Worm (Caenorhabditis elegans) whole organism, early embryonic: ENCODE measurements around the gene delm-1.

Experiments used
- B0310.2 ChIP-seq: sonication (generic microtip); optimal IDR thresholded peaks from 2 replicates; lab custom pipeline; 2016; ENCODE audit warnings: mild to moderate bottlenecking, missing genetic modification characterization, missing compliant biosample characterization
- F13C5.2 ChIP-seq: sonication (generic microtip); optimal IDR thresholded peaks from 2 replicates; lab custom pipeline; 2017; ENCODE audit warnings: mild to moderate bottlenecking, missing genetic modification characterization, inconsistent platforms, missing compliant biosample characterization
- aly-1 ChIP-seq: sonication (generic microtip); optimal IDR thresholded peaks from 2 replicates; lab custom pipeline; 2016; ENCODE audit warnings: missing genetic modification characterization, missing compliant biosample characterization
- ama-1 ChIP-seq: fragments of 150-350 bp; optimal IDR thresholded peaks from 2 replicates; lab custom pipeline; 2014
- ceh-13 ChIP-seq: fragments of 200-800 bp; sonication (Bioruptor generic); optimal IDR thresholded peaks from 2 replicates; lab custom pipeline; 2018; ENCODE audit warnings: mild to moderate bottlenecking, missing genetic modification characterization, missing compliant biosample characterization
- ceh-36 ChIP-seq: sonication (generic microtip); optimal IDR thresholded peaks from 2 replicates; lab custom pipeline; 2016; ENCODE audit warnings: missing genetic modification characterization, inconsistent platforms, missing compliant biosample characterization
- ets-7 ChIP-seq: sonication (generic microtip); optimal IDR thresholded peaks from 2 replicates; lab custom pipeline; 2016; ENCODE audit warnings: missing genotype, missing genetic modification characterization, missing compliant biosample characterization
- flt-1 ChIP-seq: fragments of 200-800 bp; sonication (Bioruptor generic); IDR thresholded peaks from 2 replicates; pipeline ENCODE4 v1.3.6; 2022; ENCODE audit warnings: missing genetic modification characterization, missing compliant biosample characterization
- hmbx-1 ChIP-seq: sonication (generic microtip); optimal IDR thresholded peaks from 2 replicates; lab custom pipeline; 2016; ENCODE audit warnings: mild to moderate bottlenecking, missing genetic modification characterization, missing compliant biosample characterization
- hmg-4 ChIP-seq: fragments of 200-800 bp; sonication (Bioruptor generic); optimal IDR thresholded peaks from 2 replicates; lab custom pipeline; 2018; ENCODE audit warnings: mild to moderate bottlenecking, missing genetic modification characterization, missing compliant biosample characterization
- hnd-1 ChIP-seq: sonication (generic microtip); optimal IDR thresholded peaks from 2 replicates; lab custom pipeline; 2016; ENCODE audit warnings: missing genetic modification characterization, missing compliant biosample characterization
- pes-1 ChIP-seq: fragments of 200-800 bp; sonication (Bioruptor generic); IDR thresholded peaks from 2 replicates; pipeline ENCODE4 v1.3.6; 2022; ENCODE audit warnings: missing genetic modification reagents, missing genetic modification characterization, missing compliant biosample characterization
- scrt-1 ChIP-seq: fragments of 200-800 bp; sonication (Bioruptor generic); IDR thresholded peaks from 2 replicates; pipeline ENCODE4 v1.3.6; 2022; ENCODE audit warnings: missing genetic modification characterization, missing compliant biosample characterization
- sea-1 ChIP-seq: fragments of 200-800 bp; sonication (Bioruptor generic); conservative IDR thresholded peaks from 2 replicates; pipeline ENCODE4 v1.3.6; 2022; ENCODE audit warnings: missing genetic modification characterization, missing compliant biosample characterization
- tbx-11 ChIP-seq: fragments of 200-800 bp; sonication (Bioruptor generic); IDR thresholded peaks from 2 replicates; pipeline ENCODE4 v1.3.6; 2022; ENCODE audit warnings: missing genetic modification characterization, missing compliant biosample characterization
- tbx-37 ChIP-seq: fragments of 200-800 bp; sonication (Bioruptor generic); conservative IDR thresholded peaks from 2 replicates; pipeline ENCODE4 v1.3.6; 2022; ENCODE audit warnings: missing genetic modification reagents, missing genetic modification characterization, missing compliant biosample characterization
- tra-4 ChIP-seq: sonication (generic microtip); optimal IDR thresholded peaks from 2 replicates; lab custom pipeline; 2017; ENCODE audit warnings: missing genetic modification characterization, missing compliant biosample characterization

delm-1 gene

DNA sequence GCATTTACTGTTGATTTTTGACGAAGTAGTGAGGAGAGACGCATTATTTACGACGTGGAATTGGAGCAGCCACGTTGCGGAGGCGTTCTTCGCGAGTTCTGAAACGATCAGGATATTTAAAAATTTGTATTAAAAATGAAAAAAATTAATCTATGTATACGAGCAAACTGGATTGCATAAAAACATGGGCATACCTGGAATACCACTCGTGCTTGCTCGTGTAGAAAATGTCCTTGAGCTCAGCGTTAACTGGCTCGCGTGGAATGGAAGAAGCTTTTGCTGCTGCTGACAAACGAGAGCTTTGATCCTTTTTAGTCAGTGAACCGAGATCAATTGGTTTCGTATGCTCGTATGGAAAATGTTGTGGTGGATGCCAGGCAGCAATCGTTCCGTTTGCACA, 41.3 kb downstream of the delm-1 start, which contains the start of gene lpl-1:
Gene lpl-1 (minus strand): TSS at position 101 of the 400 bp plus-strand sequence.
- TF ChIP-seq ceh-13: no peak
- TF ChIP-seq tbx-37 (GFP tag; lab: Robert Waterston, UW): no peak
- no peak for TF ChIP-seq sea-1 (GFP tag; lab: Robert Waterston, UW)
- no peak for TF ChIP-seq ceh-36
- no peak for TF ChIP-seq F13C5.2 (tag; lab: Kevin White, UChicago)
- no peak for TF ChIP-seq flt-1 (GFP tag; lab: Robert Waterston, UW)
- no peak for TF ChIP-seq tbx-11 (GFP tag; lab: Robert Waterston, UW)
- TF ChIP-seq ets-7 (tag; lab: Kevin White, UChicago): no peak
- TF ChIP-seq tra-4: no peak
- no peak for TF ChIP-seq B0310.2 (tag; lab: Kevin White, UChicago)
- no peak for TF ChIP-seq pes-1 (GFP tag; lab: Robert Waterston, UW)
- TF ChIP-seq hnd-1 (tag; lab: Kevin White, UChicago): no peak
- no peak for TF ChIP-seq ama-1 (lab: Kevin White, UChicago)
- no peak for TF ChIP-seq scrt-1 (GFP tag; lab: Robert Waterston, UW)
- no peak for TF ChIP-seq aly-1 (tag; lab: Kevin White, UChicago)
- no peak for TF ChIP-seq hmg-4 (GFP tag; lab: Kevin White, UChicago)

- TF ChIP-seq hnd-1 (tag; lab: Kevin White, UChicago) (no peak), sea-1 (GFP tag; lab: Robert Waterston, UW) (no peak), hmbx-1 (tag; lab: Kevin White, UChicago) (no peak), pes-1 (GFP tag; lab: Robert Waterston, UW) (no peak), tbx-37 (GFP tag; lab: Robert Waterston, UW) (no peak), flt-1 (GFP tag; lab: Robert Waterston, UW) (no peak), ceh-13 (no peak)
Measured at ce11 chrIV:9092011-9092410, 43.3 kb downstream of the delm-1 start.

DNA sequence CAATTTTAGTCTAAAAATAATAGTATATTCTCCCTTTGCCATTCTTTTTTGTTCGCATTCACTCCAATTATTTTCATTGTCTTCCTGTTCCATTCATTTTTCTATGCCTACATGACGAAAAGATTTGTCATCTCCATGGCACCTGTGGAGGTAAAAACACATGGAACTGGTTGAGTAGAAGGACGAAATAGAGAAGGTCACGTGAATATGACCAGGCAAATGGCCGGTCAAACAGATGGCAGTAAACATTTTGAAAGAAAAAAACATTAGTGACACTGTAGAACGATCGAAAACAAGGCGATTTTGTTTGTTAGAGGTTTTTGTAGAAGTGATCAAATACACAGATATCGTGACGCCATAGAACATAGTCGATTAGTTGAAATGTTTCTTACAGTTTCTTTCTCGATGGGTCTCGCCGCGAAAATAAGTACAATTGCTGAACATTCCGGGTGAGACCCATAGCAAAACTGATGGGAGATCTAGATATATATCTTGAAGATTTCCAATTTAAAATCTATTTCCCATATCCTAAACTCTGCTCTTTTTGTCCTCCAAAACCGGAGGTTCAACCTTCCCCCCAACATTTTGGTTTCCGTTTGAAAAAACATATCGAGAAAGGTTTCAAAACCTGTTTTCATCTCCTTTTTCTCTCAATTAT, 44.6 kb downstream of the delm-1 start:
- TF ChIP-seq ets-7 (tag; lab: Kevin White, UChicago) (no peak), aly-1 (tag; lab: Kevin White, UChicago) (no peak), tbx-11 (GFP tag; lab: Robert Waterston, UW) (no peak), B0310.2 (tag; lab: Kevin White, UChicago) (no peak), ceh-13 (no peak)

DNA sequence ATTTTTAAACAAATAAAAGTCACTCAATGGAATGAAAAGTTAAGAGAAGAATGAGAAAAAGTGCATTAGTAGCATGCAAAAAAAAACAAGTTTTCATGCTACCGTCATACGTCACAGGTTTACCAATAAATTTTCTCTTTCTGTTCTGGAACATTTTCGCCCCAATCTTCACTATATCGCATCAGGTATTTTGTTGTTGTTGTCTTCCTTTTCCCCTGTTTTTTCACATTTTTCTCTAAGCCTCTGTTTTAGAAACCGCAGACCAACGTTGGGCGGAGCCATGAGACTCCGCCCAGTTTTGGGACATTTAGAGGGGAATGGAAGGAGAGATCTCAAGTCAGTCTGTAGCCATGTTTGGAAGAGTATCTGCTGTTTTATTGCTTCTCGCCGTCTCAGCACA, 47.0 kb downstream of the delm-1 start, which contains the start of gene msa-1:
Gene msa-1 (plus strand): TSS at position 301 of the 400 bp plus-strand sequence.
- TF ChIP-seq sea-1 (GFP tag; lab: Robert Waterston, UW) (no peak), hmg-4 (GFP tag; lab: Kevin White, UChicago) (no peak), ama-1 (lab: Kevin White, UChicago) (no peak), ceh-36 (no peak), ets-7 (tag; lab: Kevin White, UChicago) (no peak), hnd-1 (tag; lab: Kevin White, UChicago) (no peak), F13C5.2 (tag; lab: Kevin White, UChicago) (no peak), tbx-11 (GFP tag; lab: Robert Waterston, UW) (no peak), ceh-13 (no peak), aly-1 (tag; lab: Kevin White, UChicago) (no peak), tbx-37 (GFP tag; lab: Robert Waterston, UW) (no peak), flt-1 (GFP tag; lab: Robert Waterston, UW) (no peak), scrt-1 (GFP tag; lab: Robert Waterston, UW) (no peak), B0310.2 (tag; lab: Kevin White, UChicago) (no peak)
